Worm (Caenorhabditis elegans) whole organism, L2 larva: ENCODE results near the gene cex-2.

Source experiments
- elt-3 ChIP-seq: sonication (generic microtip); optimal IDR thresholded peaks from 2 replicates; lab custom pipeline; 2017; ENCODE audit warnings: missing biosample characterization, missing genetic modification characterization
- lin-11 ChIP-seq: fragments of 150-350 bp; sonication (generic microtip); optimal IDR thresholded peaks from 2 replicates; lab custom pipeline; 2014; ENCODE audit warnings: missing biosample characterization, missing genetic modification characterization, inconsistent platforms, mixed read lengths
- lin-13 ChIP-seq: fragments of 150-350 bp; optimal IDR thresholded peaks from 2 replicates; lab custom pipeline; 2014; ENCODE audit warnings: missing biosample characterization, missing genetic modification reagents, missing genetic modification characterization
- nhr-11 ChIP-seq: fragments of 150-350 bp; optimal IDR thresholded peaks from 2 replicates; lab custom pipeline; 2014; ENCODE audit warnings: missing biosample characterization, missing genetic modification characterization
- nhr-12 ChIP-seq: fragments of 150-350 bp; optimal IDR thresholded peaks from 2 replicates; lab custom pipeline; 2014; ENCODE audit warnings: missing biosample characterization, missing genetic modification characterization
- peb-1 ChIP-seq: fragments of 150-350 bp; optimal IDR thresholded peaks from 2 replicates; lab custom pipeline; 2014; ENCODE audit warnings: missing biosample characterization, missing genetic modification characterization
- skn-1 ChIP-seq: sonication (generic microtip); optimal IDR thresholded peaks from 2 replicates; lab custom pipeline; 2017; ENCODE audit warnings: missing biosample characterization, missing genetic modification characterization
- unc-39 ChIP-seq: fragments of 150-350 bp; optimal IDR thresholded peaks from 2 replicates; lab custom pipeline; 2014; ENCODE audit warnings: missing biosample characterization, missing genetic modification characterization
- unc-55 ChIP-seq: fragments of 150-350 bp; sonication (generic microtip); optimal IDR thresholded peaks from 3 replicates; lab custom pipeline; 2014; ENCODE audit warnings: missing biosample characterization, missing genetic modification reagents, missing genetic modification characterization
- unc-62 ChIP-seq: fragments of 150-350 bp; optimal IDR thresholded peaks from 2 replicates; lab custom pipeline; 2014; ENCODE audit warnings: missing biosample characterization, missing genetic modification reagents, missing genetic modification characterization
- ztf-4 ChIP-seq: fragments of 150-350 bp; optimal IDR thresholded peaks from 2 replicates; lab custom pipeline; 2014; ENCODE audit warnings: missing biosample characterization, missing genetic modification characterization

ce11 chrII:7794222-7794621 lies 41.0 kb downstream of the cex-2 start, which contains the start of gene glr-4:
- TF ChIP-seq lin-13 (no peak), nhr-11 (tag; lab: Kevin White, UChicago) (no peak), lin-11 (tag; lab: Kevin White, UChicago) (no peak), peb-1 (no peak), skn-1 (tag; lab: Kevin White, UChicago) (no peak), ztf-4 (no peak), elt-3 (no peak), unc-55 (GFP tag; lab: Kevin White, UChicago) (no peak), unc-39 (tag; lab: Kevin White, UChicago) (no peak), unc-62 (GFP tag; lab: Kevin White, UChicago) (no peak), nhr-12 (tag; lab: Kevin White, UChicago) (no peak)
